Fruit fly (Drosophila melanogaster) whole organism, pupa: Measurements from ENCODE around the gene CG11370.

Experiments used
- CG13204 ChIP-seq: fragments of 200-800 bp; sonication (Bioruptor generic); optimal IDR thresholded peaks from 2 replicates; lab custom pipeline; 2018; ENCODE audit warnings: missing biosample characterization, mild to moderate bottlenecking, missing genetic modification characterization, moderate library complexity
- CG17806 ChIP-seq: fragments of 200-800 bp; sonication (Bioruptor generic); optimal IDR thresholded peaks from 2 replicates; lab custom pipeline; 2018; ENCODE audit warnings: missing biosample characterization, mild to moderate bottlenecking, missing genetic modification characterization, moderate library complexity
- CG34367 ChIP-seq: fragments of 200-800 bp; sonication (Bioruptor generic); optimal IDR thresholded peaks from 2 replicates; lab custom pipeline; 2018; ENCODE audit warnings: missing biosample characterization, mild to moderate bottlenecking, missing genetic modification characterization
- CG4496 ChIP-seq: fragments of 200-800 bp; sonication (Bioruptor generic); IDR thresholded peaks from 3 replicates; pipeline ENCODE4 v1.3.6; 2022; ENCODE audit warnings: missing biosample characterization, missing genetic modification characterization
- CG8159 ChIP-seq: fragments of 200-800 bp; sonication (Bioruptor generic); optimal IDR thresholded peaks from 3 replicates; lab custom pipeline; 2018; ENCODE audit warnings: missing biosample characterization, mild to moderate bottlenecking, missing genetic modification characterization, moderate library complexity
- CG8301 ChIP-seq: fragments of 200-800 bp; sonication (Bioruptor generic); optimal IDR thresholded peaks from 2 replicates; lab custom pipeline; 2018; ENCODE audit warnings: missing biosample characterization, mild to moderate bottlenecking, missing genetic modification characterization
- CG9948 ChIP-seq: fragments of 200-800 bp; sonication (Bioruptor generic); optimal IDR thresholded peaks from 2 replicates; lab custom pipeline; 2018; ENCODE audit warnings: missing biosample characterization, mild to moderate bottlenecking, missing genetic modification characterization, moderate library complexity
- D1 ChIP-seq: fragments of 200-800 bp; sonication (Bioruptor generic); optimal IDR thresholded peaks from 2 replicates; lab custom pipeline; 2018; ENCODE audit warnings: missing biosample characterization, mild to moderate bottlenecking, missing genetic modification characterization, moderate library complexity
- EcR ChIP-seq: fragments of 200-800 bp; sonication (Bioruptor generic); optimal IDR thresholded peaks from 3 replicates; lab custom pipeline; 2019; ENCODE audit warnings: missing biosample characterization, missing genetic modification characterization, mild to moderate bottlenecking, moderate library complexity, missing genetic modification reagents
- Ets98B ChIP-seq: fragments of 200-800 bp; sonication (Bioruptor generic); IDR thresholded peaks from 2 replicates; pipeline ENCODE4 v1.3.6; 2022; ENCODE audit warnings: missing biosample characterization, missing genetic modification characterization
- Snoo ChIP-seq: fragments of 200-800 bp; sonication (Bioruptor generic); optimal IDR thresholded peaks from 3 replicates; lab custom pipeline; 2017; ENCODE audit warnings: missing biosample characterization, mild to moderate bottlenecking, missing genetic modification characterization, inconsistent platforms
- fd96Ca ChIP-seq: fragments of 200-800 bp; sonication (Bioruptor generic); IDR thresholded peaks from 3 replicates; pipeline ENCODE4 v1.3.6; 2022; ENCODE audit warnings: missing biosample characterization, missing genetic modification characterization
- gl ChIP-seq: fragments of 200-800 bp; sonication (Bioruptor generic); optimal IDR thresholded peaks from 2 replicates; lab custom pipeline; 2018; ENCODE audit warnings: missing biosample characterization, mild to moderate bottlenecking, missing genetic modification characterization
- rn ChIP-seq: fragments of 200-800 bp; sonication (Bioruptor generic); IDR thresholded peaks from 2 replicates; pipeline ENCODE4 v1.3.6; 2022; ENCODE audit warnings: missing biosample characterization, missing genetic modification characterization

dm6 chr3L:22733607-22734006 is 21.7 kb downstream of the CG11370 start:
- TF ChIP-seq Ets98B (no peak), CG8159 (no peak), CG9948 (no peak), CG4496 (no peak), gl (tag; lab: Kevin White, UChicago) (no peak), CG13204 (GFP tag; lab: Kevin White, UChicago) (no peak), rn (no peak), CG8301 (no peak), CG34367 (tag; lab: Kevin White, UChicago) (no peak), D1 (tag; lab: Kevin White, UChicago) (no peak), CG17806 (tag; lab: Kevin White, UChicago) (no peak), Snoo (no peak), fd96Ca (GFP tag; lab: Robert Waterston, UW) (no peak), EcR (GFP tag; lab: Kevin White, UChicago) (no peak)
